Worm (Caenorhabditis elegans) whole organism, L1 larva: ENCODE measurements around the gene vhp-1.

Source experiments
- C16A3.4 ChIP-seq: fragments of 150-350 bp; optimal IDR thresholded peaks from 2 replicates; lab custom pipeline; 2014; ENCODE audit warnings: missing biosample characterization, missing genetic modification characterization
- Y116A8C.19 ChIP-seq: sonication (generic microtip); optimal IDR thresholded peaks from 2 replicates; lab custom pipeline; 2016; ENCODE audit warnings: missing compliant biosample characterization, missing genetic modification characterization, borderline replicate concordance
- aha-1 ChIP-seq: fragments of 150-350 bp; optimal IDR thresholded peaks from 2 replicates; lab custom pipeline; 2014; ENCODE audit warnings: missing biosample characterization, missing genetic modification characterization
- ama-1 ChIP-seq: fragments of 150-350 bp; optimal IDR thresholded peaks from 2 replicates; lab custom pipeline; 2014
- blmp-1 ChIP-seq: fragments of 150-350 bp; optimal IDR thresholded peaks from 2 replicates; lab custom pipeline; 2014; ENCODE audit warnings: missing biosample characterization, missing genetic modification characterization
- ceh-8 ChIP-seq: fragments of 200-800 bp; sonication (Bioruptor generic); optimal IDR thresholded peaks from 2 replicates; lab custom pipeline; 2018; ENCODE audit warnings: mild to moderate bottlenecking, missing genetic modification characterization, moderate library complexity, missing compliant biosample characterization
- ceh-90 ChIP-seq: sonication (generic microtip); optimal IDR thresholded peaks from 2 replicates; lab custom pipeline; 2016; ENCODE audit warnings: missing genetic modification characterization, missing compliant biosample characterization
- ces-1 ChIP-seq: fragments of 150-350 bp; optimal IDR thresholded peaks from 2 replicates; lab custom pipeline; 2014; ENCODE audit warnings: missing biosample characterization, missing genetic modification reagents, missing genetic modification characterization
- dpl-1 ChIP-seq, 3 experiments: fragments of 150-350 bp in 2 of 3; sonication (generic microtip) in 1 of 3; optimal IDR thresholded peaks; 2 replicates each; lab custom pipeline; 2014 to 2017; ENCODE audit warnings: missing biosample characterization in 3 of 3, missing genetic modification characterization in 3 of 3, missing genetic modification reagents in 3 of 3
- dsc-1 ChIP-seq: sonication (generic microtip); optimal IDR thresholded peaks from 2 replicates; lab custom pipeline; 2016; ENCODE audit warnings: mild to moderate bottlenecking, missing genetic modification characterization, missing compliant biosample characterization
- efl-3 ChIP-seq: fragments of 200-800 bp; sonication (Bioruptor generic); optimal IDR thresholded peaks from 2 replicates; lab custom pipeline; 2018; ENCODE audit warnings: mild to moderate bottlenecking, missing genetic modification characterization, missing compliant biosample characterization
- egl-27 ChIP-seq, 2 experiments: fragments of 150-350 bp in 1 of 2; sonication (generic microtip); optimal IDR thresholded peaks; 3 replicates each; lab custom pipeline; 2017 to 2018; ENCODE audit warnings: missing biosample characterization in 2 of 2, missing genetic modification characterization in 2 of 2, missing genetic modification reagents in 2 of 2
- elt-2 ChIP-seq: sonication (generic microtip); optimal IDR thresholded peaks from 2 replicates; lab custom pipeline; 2016; ENCODE audit warnings: missing genetic modification characterization, mild to moderate bottlenecking, inconsistent platforms, missing compliant biosample characterization, missing genetic modification reagents
- ets-5 ChIP-seq: fragments of 200-800 bp; sonication (Bioruptor generic); IDR thresholded peaks from 2 replicates; pipeline ENCODE4 v1.3.6; 2022; ENCODE audit warnings: missing genetic modification characterization, missing compliant biosample characterization
- fkh-10 ChIP-seq: sonication (generic microtip); optimal IDR thresholded peaks from 2 replicates; lab custom pipeline; 2017; ENCODE audit warnings: missing biosample characterization, missing genetic modification reagents, missing genetic modification characterization
- fkh-8 ChIP-seq: sonication (generic microtip); optimal IDR thresholded peaks from 2 replicates; lab custom pipeline; 2016; ENCODE audit warnings: mild to moderate bottlenecking, missing genetic modification characterization, missing compliant biosample characterization
- fos-1 ChIP-seq: fragments of 150-350 bp; optimal IDR thresholded peaks from 2 replicates; lab custom pipeline; 2014; ENCODE audit warnings: missing biosample characterization, missing genetic modification characterization
- hlh-4 ChIP-seq: sonication (generic microtip); optimal IDR thresholded peaks from 2 replicates; lab custom pipeline; 2016; ENCODE audit warnings: mild to moderate bottlenecking, missing genetic modification characterization, missing compliant biosample characterization
- hpl-2 ChIP-seq: fragments of 150-350 bp; optimal IDR thresholded peaks from 2 replicates; lab custom pipeline; 2014; ENCODE audit warnings: missing biosample characterization, missing genetic modification reagents, missing genetic modification characterization
- jun-1 ChIP-seq: fragments of 150-350 bp; optimal IDR thresholded peaks from 2 replicates; lab custom pipeline; 2014; ENCODE audit warnings: missing biosample characterization, missing genetic modification reagents, missing genetic modification characterization
- lin-13 ChIP-seq: fragments of 150-350 bp; optimal IDR thresholded peaks from 2 replicates; lab custom pipeline; 2014; ENCODE audit warnings: missing biosample characterization, missing genetic modification reagents, missing genetic modification characterization
- lin-14 ChIP-seq: fragments of 200-800 bp; sonication (Bioruptor generic); optimal IDR thresholded peaks from 2 replicates; lab custom pipeline; 2018; ENCODE audit warnings: mild to moderate bottlenecking, missing genetic modification characterization, moderate library complexity, missing compliant biosample characterization
- lin-15B ChIP-seq: fragments of 150-350 bp; sonication (generic microtip); optimal IDR thresholded peaks from 3 replicates; lab custom pipeline; 2014; ENCODE audit warnings: missing biosample characterization, missing genetic modification characterization
- lin-35 ChIP-seq, 2 experiments: fragments of 150-350 bp; optimal IDR thresholded peaks; 2 replicates each; lab custom pipeline; 2014; ENCODE audit warnings: missing biosample characterization in 2 of 2, missing genetic modification characterization in 2 of 2, missing genetic modification reagents in 2 of 2
- lir-3 ChIP-seq: sonication (generic microtip); optimal IDR thresholded peaks from 2 replicates; lab custom pipeline; 2016; ENCODE audit warnings: mild to moderate bottlenecking, missing genetic modification characterization, moderate library complexity, missing compliant biosample characterization; ENCODE audit not compliant: poor library complexity
- mdl-1 ChIP-seq, 2 experiments: fragments of 150-350 bp; optimal IDR thresholded peaks; 2 replicates each; lab custom pipeline; 2014 to 2017; ENCODE audit warnings: missing biosample characterization in 2 of 2, missing genetic modification characterization in 2 of 2, inconsistent platforms in 1 of 2
- mep-1 ChIP-seq: fragments of 150-350 bp; optimal IDR thresholded peaks from 2 replicates; lab custom pipeline; 2014; ENCODE audit warnings: missing biosample characterization, missing genetic modification characterization
- nhr-12 ChIP-seq: sonication (generic microtip); optimal IDR thresholded peaks from 2 replicates; lab custom pipeline; 2017; ENCODE audit warnings: missing biosample characterization, missing genetic modification characterization
- nhr-19 ChIP-seq: fragments of 200-800 bp; sonication (Bioruptor generic); conservative IDR thresholded peaks from 2 replicates; pipeline ENCODE4 v1.3.6; 2022; ENCODE audit warnings: missing genetic modification characterization, missing compliant biosample characterization
- nhr-237 ChIP-seq: fragments of 150-350 bp; optimal IDR thresholded peaks from 2 replicates; lab custom pipeline; 2014; ENCODE audit warnings: missing biosample characterization, missing genetic modification characterization
- nhr-28 ChIP-seq: fragments of 150-350 bp; optimal IDR thresholded peaks from 2 replicates; lab custom pipeline; 2014; ENCODE audit warnings: missing biosample characterization, missing genetic modification characterization
- nhr-47 ChIP-seq: sonication (generic microtip); optimal IDR thresholded peaks from 2 replicates; lab custom pipeline; 2016; ENCODE audit warnings: mild to moderate bottlenecking, missing genetic modification characterization, moderate library complexity, missing compliant biosample characterization
- nhr-71 ChIP-seq: sonication (generic microtip); optimal IDR thresholded peaks from 2 replicates; lab custom pipeline; 2016; ENCODE audit warnings: mild to moderate bottlenecking, missing genetic modification characterization, moderate library complexity, missing compliant biosample characterization
- nhr-85 ChIP-seq: sonication (generic microtip); peaks from one replicate; lab custom pipeline; 2016; ENCODE audit warnings: missing genetic modification characterization, inconsistent platforms, missing compliant biosample characterization
- nhr-90 ChIP-seq: sonication (generic microtip); optimal IDR thresholded peaks from 2 replicates; lab custom pipeline; 2016; ENCODE audit warnings: mild to moderate bottlenecking, missing genetic modification characterization, missing compliant biosample characterization; ENCODE audit not compliant: poor library complexity
- pag-3 ChIP-seq: sonication (generic microtip); optimal IDR thresholded peaks from 2 replicates; lab custom pipeline; 2017; ENCODE audit warnings: missing genetic modification characterization, mild to moderate bottlenecking, missing compliant biosample characterization, antibody characterized with exemption, borderline replicate concordance; ENCODE audit not compliant: insufficient read depth
- pqm-1 ChIP-seq: sonication (generic microtip); optimal IDR thresholded peaks from 3 replicates; lab custom pipeline; 2017; ENCODE audit warnings: missing biosample characterization, missing genetic modification characterization
- rnt-1 ChIP-seq: sonication (generic microtip); optimal IDR thresholded peaks from 2 replicates; lab custom pipeline; 2016; ENCODE audit warnings: mild to moderate bottlenecking, missing genetic modification characterization, moderate library complexity, missing compliant biosample characterization
- skn-1 ChIP-seq: fragments of 150-350 bp; optimal IDR thresholded peaks from 2 replicates; lab custom pipeline; 2014; ENCODE audit warnings: missing biosample characterization, missing genetic modification characterization
- snu-23 ChIP-seq: sonication (generic microtip); optimal IDR thresholded peaks from 2 replicates; lab custom pipeline; 2016; ENCODE audit warnings: missing genetic modification characterization, missing compliant biosample characterization
- sptf-1 ChIP-seq: fragments of 150-350 bp; optimal IDR thresholded peaks from 2 replicates; lab custom pipeline; 2014; ENCODE audit warnings: missing biosample characterization, missing genetic modification characterization
- tbx-2 ChIP-seq: sonication (generic microtip); optimal IDR thresholded peaks from 2 replicates; lab custom pipeline; 2016; ENCODE audit warnings: missing genetic modification characterization, missing compliant biosample characterization
- tlp-1 ChIP-seq: fragments of 150-350 bp; optimal IDR thresholded peaks from 2 replicates; lab custom pipeline; 2014; ENCODE audit warnings: missing biosample characterization, missing genetic modification characterization
- unc-130 ChIP-seq: fragments of 150-350 bp; optimal IDR thresholded peaks from 2 replicates; lab custom pipeline; 2017; ENCODE audit warnings: missing biosample characterization, missing genetic modification characterization, inconsistent platforms
- unc-30 ChIP-seq: sonication (generic microtip); optimal IDR thresholded peaks from 2 replicates; lab custom pipeline; 2017; ENCODE audit warnings: missing biosample characterization, missing genetic modification characterization
- unc-62 ChIP-seq: fragments of 150-350 bp; optimal IDR thresholded peaks from 2 replicates; lab custom pipeline; 2014; ENCODE audit warnings: missing biosample characterization, missing genetic modification reagents, missing genetic modification characterization
- unc-86 ChIP-seq: sonication (generic microtip); optimal IDR thresholded peaks from 2 replicates; lab custom pipeline; 2016; ENCODE audit warnings: missing genetic modification characterization, missing compliant biosample characterization
- unc-98 ChIP-seq: fragments of 200-800 bp; sonication (Bioruptor generic); IDR thresholded peaks from 2 replicates; pipeline ENCODE4 v1.3.6; 2022; ENCODE audit warnings: missing genetic modification characterization, missing compliant biosample characterization
- xbp-1 ChIP-seq: sonication (generic microtip); optimal IDR thresholded peaks from 2 replicates; lab custom pipeline; 2016; ENCODE audit warnings: missing genetic modification characterization, missing compliant biosample characterization
- zag-1 ChIP-seq: fragments of 150-350 bp; optimal IDR thresholded peaks from 2 replicates; lab custom pipeline; 2014; ENCODE audit warnings: missing biosample characterization, missing genetic modification characterization
- ztf-4 ChIP-seq: fragments of 150-350 bp; optimal IDR thresholded peaks from 2 replicates; lab custom pipeline; 2014; ENCODE audit warnings: missing biosample characterization, missing genetic modification characterization

The vhp-1 gene

ce11 chrII:5330206-5330686, 7.2 kb downstream of the vhp-1 start (continued):
- TF ChIP-seq mdl-1 (tag; optimal IDR thresholded peaks at IDR 0.05; lab: Kevin White, UChicago) (peak in 1 of 2 experiments; percentile 87), unc-130 (no peak), ama-1 (peak; percentile 39), rnt-1 (tag; lab: Kevin White, UChicago) (peak; percentile 86), skn-1 (tag; lab: Kevin White, UChicago) (peak; percentile 78), egl-27 (tag; optimal IDR thresholded peaks at IDR 0.05; lab: Kevin White, UChicago) (peak in 1 of 2 experiments; percentile 80), tbx-2 (tag; lab: Kevin White, UChicago) (peak; percentile 83)

ce11 chrII:5331677-5332303, 8.7 kb downstream of the vhp-1 start:
- TF ChIP-seq dpl-1 (GFP tag; optimal IDR thresholded peaks at IDR 0.05; lab: Kevin White, UChicago) (no peak), lin-15B (tag; lab: Kevin White, UChicago) (no peak), unc-86 (tag; lab: Kevin White, UChicago) (no peak), zag-1 (tag; lab: Kevin White, UChicago) (no peak), ceh-8 (GFP tag; lab: Kevin White, UChicago) (no peak), ceh-90 (no peak), nhr-47 (tag; lab: Kevin White, UChicago) (peak; percentile 15), unc-30 (tag; lab: Kevin White, UChicago) (no peak), efl-3 (GFP tag; lab: Kevin White, UChicago) (no peak), nhr-90 (tag; lab: Kevin White, UChicago) (no peak), ztf-4 (no peak), fkh-10 (GFP tag; lab: Kevin White, UChicago) (no peak), snu-23 (GFP tag; lab: Kevin White, UChicago) (no peak), xbp-1 (tag; lab: Kevin White, UChicago) (no peak), lin-14 (peak; percentile 14), tlp-1 (tag; lab: Kevin White, UChicago) (no peak), nhr-12 (tag; lab: Kevin White, UChicago) (no peak), hpl-2 (GFP tag; lab: Kevin White, UChicago) (no peak), C16A3.4 (tag; lab: Kevin White, UChicago) (no peak), fos-1 (tag; lab: Kevin White, UChicago) (peak; percentile 3), lir-3 (tag; lab: Kevin White, UChicago) (no peak), nhr-71 (tag; lab: Kevin White, UChicago) (peak; percentile 29), mdl-1 (tag; optimal IDR thresholded peaks at IDR 0.05; lab: Kevin White, UChicago) (no peak), unc-98 (no peak), ets-5 (GFP tag; lab: Robert Waterston, UW) (no peak), Y116A8C.19 (tag; lab: Kevin White, UChicago) (no peak), unc-62 (GFP tag; lab: Kevin White, UChicago) (no peak), nhr-19 (GFP tag; lab: Robert Waterston, UW) (no peak), tbx-2 (tag; lab: Kevin White, UChicago) (no peak), lin-13 (GFP tag; lab: Kevin White, UChicago) (no peak), elt-2 (tag; lab: Kevin White, UChicago) (no peak), fkh-8 (peak; percentile 23), pqm-1 (tag; lab: Kevin White, UChicago) (no peak), dsc-1 (tag; lab: Kevin White, UChicago) (no peak), nhr-85 (tag; lab: Kevin White, UChicago) (no peak), hlh-4 (tag; lab: Kevin White, UChicago) (no peak), nhr-28 (tag; lab: Kevin White, UChicago) (no peak), nhr-237 (tag; lab: Kevin White, UChicago) (no peak), unc-130 (no peak), mep-1 (tag; lab: Kevin White, UChicago) (peak; percentile 36), blmp-1 (tag; lab: Kevin White, UChicago) (peak; percentile 61), ces-1 (GFP tag; lab: Kevin White, UChicago) (no peak), jun-1 (no peak), sptf-1 (no peak), aha-1 (no peak), pag-3 (tag; lab: Kevin White, UChicago) (no peak), lin-35 (GFP tag; optimal IDR thresholded peaks at IDR 0.05; lab: Kevin White, UChicago) (no peak)
